Worm (Caenorhabditis elegans) whole organism, dauer: ENCODE results near the gene C45B11.9.

Experiments
- unc-62 ChIP-seq: sonication (generic microtip); optimal IDR thresholded peaks from 2 replicates; lab custom pipeline; 2017; ENCODE audit warnings: missing biosample characterization, missing genetic modification reagents, missing genetic modification characterization

C45B11.9 gene

ce11 chrV:11040020-11040419 is at the start of gene C45B11.9:
TSS of gene C45B11.9 (plus strand) at chrV:11040320.
- TF ChIP-seq unc-62 (GFP tag; lab: Kevin White, UChicago), result no peak

ce11 chrV:10991789-10992188 is 48.3 kb upstream of the C45B11.9 start, which contains the start of gene frpr-9:
TSS of gene frpr-9 (plus strand) at chrV:10992089.
- no peak for TF ChIP-seq unc-62 (GFP tag; lab: Kevin White, UChicago)

- TF ChIP-seq unc-62 (GFP tag; lab: Kevin White, UChicago), result no peak
These were observed 41.3 kb upstream of the C45B11.9 start, which contains the start of gene F53B7.7 for ce11 chrV:10998797-10999196. TSS of gene F53B7.7 (plus strand) at chrV:10999097.

- no peak for TF ChIP-seq unc-62 (GFP tag; lab: Kevin White, UChicago)
These were observed 39.5 kb upstream of the C45B11.9 start, which contains the start of gene isy-1 for ce11 chrV:11000650-11001049. TSS of gene isy-1 (minus strand) at chrV:11000699.

- TF ChIP-seq unc-62 (GFP tag; lab: Kevin White, UChicago), result no peak
These were observed 37.7 kb upstream of the C45B11.9 start, which contains the start of gene F53B7.4 for ce11 chrV:11002434-11002833. TSS of gene F53B7.4 (minus strand) at chrV:11002534.

- TF ChIP-seq unc-62 (GFP tag; lab: Kevin White, UChicago), result no peak
These were observed 36.0 kb upstream of the C45B11.9 start for ce11 chrV:11004094-11004493.

ce11 chrV:11007651-11008050 is 32.5 kb upstream of the C45B11.9 start:
- TF ChIP-seq unc-62 (GFP tag; lab: Kevin White, UChicago), result no peak

ce11 chrV:11009124-11009524 is 31.0 kb upstream of the C45B11.9 start:
- TF ChIP-seq unc-62 (GFP tag; lab: Kevin White, UChicago), result no peak

ce11 chrV:11010768-11011167 is 29.4 kb upstream of the C45B11.9 start:
- no peak for TF ChIP-seq unc-62 (GFP tag; lab: Kevin White, UChicago)

ce11 chrV:11011807-11012206 is 28.3 kb upstream of the C45B11.9 start:
- no peak for TF ChIP-seq unc-62 (GFP tag; lab: Kevin White, UChicago)

ce11 chrV:11012419-11012818 is 27.7 kb upstream of the C45B11.9 start, which contains the start of gene C13G3.1:
TSS of gene C13G3.1 (minus strand) at chrV:11012465.
- TF ChIP-seq unc-62 (GFP tag; lab: Kevin White, UChicago), result no peak

ce11 chrV:11013179-11013578 is 26.9 kb upstream of the C45B11.9 start:
- TF ChIP-seq unc-62 (GFP tag; lab: Kevin White, UChicago), result no peak

- no peak for TF ChIP-seq unc-62 (GFP tag; lab: Kevin White, UChicago)
These were observed 25.4 kb upstream of the C45B11.9 start for ce11 chrV:11014758-11015157.

- no peak for TF ChIP-seq unc-62 (GFP tag; lab: Kevin White, UChicago)
These were observed 23.1 kb upstream of the C45B11.9 start for ce11 chrV:11016846-11017553.

- no peak for TF ChIP-seq unc-62 (GFP tag; lab: Kevin White, UChicago)
These were observed 17.3 kb upstream of the C45B11.9 start, which contains the start of the genes C13G3.12 and hot-6 for ce11 chrV:11022817-11023216. TSS of gene C13G3.12 (minus strand) at chrV:11022917. TSS of gene hot-6 (minus strand) at chrV:11022937.

- no peak for TF ChIP-seq unc-62 (GFP tag; lab: Kevin White, UChicago)
These were observed 12.4 kb upstream of the C45B11.9 start for ce11 chrV:11027740-11028139.

- TF ChIP-seq unc-62 (GFP tag; lab: Kevin White, UChicago), result no peak
These were observed 10.8 kb upstream of the C45B11.9 start for ce11 chrV:11029309-11029708.
